Worm (Caenorhabditis elegans): ENCODE measurements around the gene mrps-5.

DNA sequence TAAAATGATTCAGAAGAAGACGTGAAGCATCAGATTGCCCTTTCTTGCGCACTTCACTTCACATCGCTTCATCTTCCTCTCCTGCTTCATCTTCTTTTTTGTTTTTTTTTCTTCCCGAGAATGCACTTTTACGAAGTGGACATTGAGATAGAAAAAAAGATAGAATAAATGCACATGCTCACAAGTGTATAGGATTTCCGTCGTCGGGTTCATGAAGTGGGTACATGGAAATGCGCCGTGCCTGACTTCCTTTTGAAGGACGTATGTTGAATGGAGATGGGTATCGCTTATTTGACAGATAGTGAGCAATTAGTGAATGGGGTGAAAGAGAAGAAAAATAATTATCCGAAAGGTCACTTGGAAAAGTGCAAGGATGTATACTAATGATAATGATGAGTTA, 33.2 kb upstream of the mrps-5 start:
- TF ChIP-seq him-1 (tag; optimal IDR thresholded peaks at IDR 0.05) (no peak), W03F9.2 (tag; optimal IDR thresholded peaks at IDR 0.05) (no peak), dao-5 (tag; optimal IDR thresholded peaks at IDR 0.05) (no peak)

All from whole organism, L4/young adult.